Worm (Caenorhabditis elegans) whole organism, L2 larva: ENCODE measurements around the gene rabr-2.
A peak's percentile ranks its signal among the peaks of the same experiment; 100 is the strongest.

Source experiments
- ZK546.5 ChIP-seq: sonication (generic microtip); optimal IDR thresholded peaks from 2 replicates; lab custom pipeline; 2017; ENCODE audit warnings: missing biosample characterization, missing genetic modification characterization
- egl-27 ChIP-seq: sonication (generic microtip); optimal IDR thresholded peaks from 3 replicates; lab custom pipeline; 2017; ENCODE audit warnings: missing biosample characterization, missing genetic modification reagents, missing genetic modification characterization
- elt-1 ChIP-seq: fragments of 150-350 bp; optimal IDR thresholded peaks from 2 replicates; lab custom pipeline; 2014; ENCODE audit warnings: missing biosample characterization, missing genetic modification characterization
- fos-1 ChIP-seq: fragments of 150-350 bp; optimal IDR thresholded peaks from 2 replicates; lab custom pipeline; 2014; ENCODE audit warnings: missing biosample characterization, missing genetic modification characterization
- lin-11 ChIP-seq: fragments of 150-350 bp; sonication (generic microtip); optimal IDR thresholded peaks from 2 replicates; lab custom pipeline; 2014; ENCODE audit warnings: missing biosample characterization, missing genetic modification characterization, inconsistent platforms, mixed read lengths
- mdl-1 ChIP-seq, 2 experiments: fragments of 150-350 bp in 1 of 2; sonication (generic microtip) in 1 of 2; optimal IDR thresholded peaks; 2 replicates each; lab custom pipeline; 2017; ENCODE audit warnings: missing biosample characterization in 2 of 2, missing genetic modification characterization in 2 of 2
- nhr-10 ChIP-seq: sonication (generic microtip); optimal IDR thresholded peaks from 2 replicates; lab custom pipeline; 2017; ENCODE audit warnings: missing biosample characterization, missing genetic modification characterization
- nhr-12 ChIP-seq: fragments of 150-350 bp; optimal IDR thresholded peaks from 2 replicates; lab custom pipeline; 2014; ENCODE audit warnings: missing biosample characterization, missing genetic modification characterization
- nhr-129 ChIP-seq: fragments of 150-350 bp; optimal IDR thresholded peaks from 2 replicates; lab custom pipeline; 2014; ENCODE audit warnings: missing biosample characterization, missing genetic modification characterization
- nhr-237 ChIP-seq: fragments of 150-350 bp; optimal IDR thresholded peaks from 2 replicates; lab custom pipeline; 2014; ENCODE audit warnings: missing biosample characterization, missing genetic modification characterization
- nhr-77 ChIP-seq: fragments of 150-350 bp; optimal IDR thresholded peaks from 2 replicates; lab custom pipeline; 2014; ENCODE audit warnings: missing biosample characterization, missing genetic modification characterization
- sma-3 ChIP-seq: sonication (generic microtip); optimal IDR thresholded peaks from 2 replicates; lab custom pipeline; 2016; ENCODE audit warnings: missing genetic modification reagents, missing genetic modification characterization, missing compliant biosample characterization
- snpc-4 ChIP-seq: fragments of 150-350 bp; optimal IDR thresholded peaks from 2 replicates; lab custom pipeline; 2014; ENCODE audit warnings: missing biosample characterization, missing genetic modification characterization
- unc-39 ChIP-seq: fragments of 150-350 bp; optimal IDR thresholded peaks from 2 replicates; lab custom pipeline; 2014; ENCODE audit warnings: missing biosample characterization, missing genetic modification characterization
- unc-55 ChIP-seq: fragments of 150-350 bp; sonication (generic microtip); optimal IDR thresholded peaks from 3 replicates; lab custom pipeline; 2014; ENCODE audit warnings: missing biosample characterization, missing genetic modification reagents, missing genetic modification characterization
- zag-1 ChIP-seq: fragments of 150-350 bp; optimal IDR thresholded peaks from 2 replicates; lab custom pipeline; 2014; ENCODE audit warnings: missing biosample characterization, missing genetic modification characterization

The rabr-2 gene

ce11 chrIV:17435228-17435627 is 47.9 kb downstream of the rabr-2 start:
- TF ChIP-seq nhr-237 (tag; lab: Kevin White, UChicago) (no peak), mdl-1 (tag; optimal IDR thresholded peaks at IDR 0.05; lab: Kevin White, UChicago) (no peak), nhr-10 (tag; lab: Kevin White, UChicago) (no peak)

ce11 chrIV:17432223-17432826 is 50.8 kb downstream of the rabr-2 start:
- peak; percentile 53 for TF ChIP-seq fos-1 (tag; lab: Kevin White, UChicago)
- no peak for TF ChIP-seq ZK546.5

- no peak for TF ChIP-seq unc-55 (GFP tag; lab: Kevin White, UChicago)
- TF ChIP-seq elt-1 (tag; lab: Kevin White, UChicago) = no peak
- no peak for TF ChIP-seq nhr-129 (tag; lab: Kevin White, UChicago)
- no peak for TF ChIP-seq sma-3 (GFP tag; lab: Kevin White, UChicago)
- TF ChIP-seq unc-39 (tag; lab: Kevin White, UChicago) = no peak
- no peak for TF ChIP-seq lin-11 (tag; lab: Kevin White, UChicago)
- no peak for TF ChIP-seq egl-27 (tag; lab: Kevin White, UChicago)
- TF ChIP-seq nhr-77 = no peak
- no peak for TF ChIP-seq nhr-12 (tag; lab: Kevin White, UChicago)
- no peak for TF ChIP-seq snpc-4 (tag; lab: Kevin White, UChicago)
- no peak for TF ChIP-seq zag-1
Measured at ce11 chrIV:17431287-17431686, 51.8 kb downstream of the rabr-2 start, which contains the start of gene lact-6. Gene lact-6, minus strand, starts transcription at chrIV:17431387.
